Worm (Caenorhabditis elegans): ENCODE results near the gene F40G12.5.

The F40G12.5 gene

DNA sequence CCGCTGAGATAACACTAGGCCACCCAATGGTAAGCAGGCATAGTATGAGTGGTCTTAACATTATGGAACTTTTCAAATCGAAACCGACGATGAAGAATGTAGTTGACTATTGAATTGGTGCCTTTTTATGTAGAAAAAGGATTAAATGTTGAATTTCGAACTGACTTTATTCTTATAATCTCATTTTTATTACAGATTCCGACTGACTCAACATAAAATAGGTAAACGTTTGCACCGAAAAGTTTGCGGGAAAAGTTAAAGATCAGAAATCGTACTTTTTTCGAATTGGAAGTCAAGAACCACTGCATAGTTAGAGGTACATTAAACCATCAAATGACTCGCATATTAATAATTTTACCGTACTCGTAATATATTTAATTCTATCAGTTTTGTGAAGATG, 16.4 kb downstream of the F40G12.5 start, which contains the start of gene K02E11.7:
Gene K02E11.7, minus strand, starts transcription at position 101 of the 400 bp plus-strand sequence.
- TF ChIP-seq nhr-28 (tag; optimal IDR thresholded peaks at IDR 0.05), result no peak
- no peak for TF ChIP-seq nhr-237 (tag; optimal IDR thresholded peaks at IDR 0.05)
- no peak for TF ChIP-seq fkh-10 (GFP tag; optimal IDR thresholded peaks at IDR 0.05)
- no peak for TF ChIP-seq unc-39 (tag; optimal IDR thresholded peaks at IDR 0.05)
- no peak for TF ChIP-seq lin-15B (tag; optimal IDR thresholded peaks at IDR 0.05)
- no peak for TF ChIP-seq daf-12 (tag; optimal IDR thresholded peaks at IDR 0.05)
- TF ChIP-seq snpc-4 (tag; optimal IDR thresholded peaks at IDR 0.05), result no peak
- TF ChIP-seq skn-1 (tag; optimal IDR thresholded peaks at IDR 0.05), result no peak
- no peak for TF ChIP-seq nhr-77 (tag; optimal IDR thresholded peaks at IDR 0.05)
- no peak for TF ChIP-seq nfya-1 (tag; optimal IDR thresholded peaks at IDR 0.05; ENCODE audit: insufficient read depth)
- TF ChIP-seq zag-1 (tag; optimal IDR thresholded peaks at IDR 0.05), result no peak
- no peak for TF ChIP-seq jun-1 (tag; optimal IDR thresholded peaks at IDR 0.05)
- no peak for TF ChIP-seq pqm-1 (tag; optimal IDR thresholded peaks at IDR 0.05)
- no peak for TF ChIP-seq lin-39 (tag; optimal IDR thresholded peaks at IDR 0.05)
- no peak for TF ChIP-seq nhr-25 (tag; optimal IDR thresholded peaks at IDR 0.05)
- TF ChIP-seq egl-5 (tag; optimal IDR thresholded peaks at IDR 0.05), result no peak

DNA sequence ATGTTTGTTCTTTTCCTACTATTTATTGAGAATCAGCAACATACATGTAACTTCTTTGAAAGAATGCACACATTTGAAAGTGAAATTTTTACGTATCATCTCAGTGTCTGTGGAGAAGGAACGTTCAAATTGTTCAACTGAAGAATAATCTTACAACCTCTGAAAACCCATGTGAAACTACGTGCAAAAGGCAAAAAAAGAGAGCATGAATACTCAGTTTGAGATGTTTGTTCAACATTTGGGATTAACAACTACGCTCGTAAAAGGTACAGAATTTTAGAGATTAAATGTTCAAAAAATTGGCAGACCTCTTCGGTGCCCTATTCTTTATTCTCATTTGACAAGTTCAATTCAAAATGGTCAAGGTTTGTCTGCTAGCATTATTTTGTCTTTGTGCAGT, 18.6 kb downstream of the F40G12.5 start, which contains the start of gene K02E11.5:
Gene K02E11.5, plus strand, starts transcription at position 301 of the 400 bp plus-strand sequence.
- TF ChIP-seq hmg-11 (tag; optimal IDR thresholded peaks at IDR 0.05) (no peak), egl-27 (tag; optimal IDR thresholded peaks at IDR 0.05) (no peak), snpc-4 (tag; optimal IDR thresholded peaks at IDR 0.05) (no peak), nhr-67 (tag; optimal IDR thresholded peaks at IDR 0.05) (no peak), unc-39 (tag; optimal IDR thresholded peaks at IDR 0.05) (no peak), nhr-28 (tag; optimal IDR thresholded peaks at IDR 0.05) (no peak), tbx-2 (tag; optimal IDR thresholded peaks at IDR 0.05) (no peak), ceh-28 (tag; optimal IDR thresholded peaks at IDR 0.05) (no peak), ceh-16 (tag; optimal IDR thresholded peaks at IDR 0.05) (no peak), elt-2 (tag; optimal IDR thresholded peaks at IDR 0.05) (no peak), nhr-77 (tag; optimal IDR thresholded peaks at IDR 0.05) (no peak), elt-3 (tag; optimal IDR thresholded peaks at IDR 0.05) (no peak)

DNA sequence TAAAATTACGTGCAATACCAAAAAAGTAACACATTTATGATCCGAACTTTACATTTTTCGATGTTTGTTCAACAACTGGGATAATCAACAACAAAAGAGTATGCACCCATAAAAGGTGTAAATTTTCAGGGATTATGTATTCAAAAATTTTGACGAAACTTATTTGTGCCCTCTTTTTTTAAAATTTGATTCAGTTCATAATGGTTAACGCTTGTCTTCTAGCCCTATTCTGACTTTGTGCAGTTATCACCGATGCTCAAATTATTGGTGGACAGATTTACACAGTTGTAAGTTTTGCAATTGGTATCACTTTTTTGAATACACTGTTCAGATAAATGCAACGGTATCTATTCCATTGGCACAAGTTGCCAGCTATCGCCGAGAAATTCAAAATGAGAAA, 22.0 kb downstream of the F40G12.5 start, which contains the start of gene K02E11.6:
Gene K02E11.6, plus strand, starts transcription at position 149 of the 400 bp plus-strand sequence.
- no peak for TF ChIP-seq aly-2 (tag; optimal IDR thresholded peaks at IDR 0.05)
- TF ChIP-seq ztf-11 (tag; optimal IDR thresholded peaks at IDR 0.05), result no peak
- no peak for TF ChIP-seq ZK546.5 (tag; optimal IDR thresholded peaks at IDR 0.05)
- no peak for TF ChIP-seq sea-2 (GFP tag; optimal IDR thresholded peaks at IDR 0.05)
- no peak for TF ChIP-seq jun-1 (tag; optimal IDR thresholded peaks at IDR 0.05)
- TF ChIP-seq nhr-43 (tag; optimal IDR thresholded peaks at IDR 0.05; ENCODE audit: poor library complexity, severe bottlenecking), result no peak

DNA sequence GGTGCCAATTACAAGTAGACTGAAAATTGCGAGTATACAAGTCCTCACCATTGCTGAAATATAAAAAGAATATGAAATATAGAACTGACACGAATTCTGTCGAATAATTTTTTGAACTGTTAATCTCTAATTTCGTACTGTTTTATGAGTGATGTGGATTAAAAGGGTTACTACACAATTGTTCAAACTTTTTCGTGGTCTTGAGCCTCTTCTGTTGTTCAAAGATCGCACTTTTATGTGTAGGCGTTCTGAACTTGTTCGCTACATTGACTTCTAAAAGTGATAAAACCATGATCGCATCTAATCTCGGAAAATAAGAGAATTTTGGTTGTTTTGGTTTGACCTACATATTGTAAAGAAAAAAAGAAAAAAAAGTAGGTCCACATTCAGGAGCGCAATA, 22.6 kb downstream of the F40G12.5 start, which contains the start of gene K02E11.4:
Gene K02E11.4, minus strand, starts transcription at position 101 of the 400 bp plus-strand sequence.
- TF ChIP-seq fkh-10 (GFP tag; optimal IDR thresholded peaks at IDR 0.05) (no peak), nhr-25 (tag; optimal IDR thresholded peaks at IDR 0.05) (no peak), aly-2 (tag; optimal IDR thresholded peaks at IDR 0.05) (no peak), nhr-77 (tag; optimal IDR thresholded peaks at IDR 0.05) (no peak), daf-12 (tag; optimal IDR thresholded peaks at IDR 0.05) (no peak), sea-2 (GFP tag; optimal IDR thresholded peaks at IDR 0.05) (no peak), unc-39 (tag; optimal IDR thresholded peaks at IDR 0.05) (no peak), pha-4 (tag; optimal IDR thresholded peaks at IDR 0.05) (no peak), egl-27 (tag; optimal IDR thresholded peaks at IDR 0.05) (no peak), jun-1 (tag; optimal IDR thresholded peaks at IDR 0.05) (no peak), ceh-82 (tag; optimal IDR thresholded peaks at IDR 0.05) (no peak), nhr-76 (tag; optimal IDR thresholded peaks at IDR 0.05) (no peak), nhr-28 (tag; optimal IDR thresholded peaks at IDR 0.05) (no peak), ceh-28 (tag; optimal IDR thresholded peaks at IDR 0.05) (no peak), nhr-67 (tag; optimal IDR thresholded peaks at IDR 0.05) (no peak), egl-5 (tag; optimal IDR thresholded peaks at IDR 0.05) (no peak), elt-1 (tag; optimal IDR thresholded peaks at IDR 0.05) (no peak), zag-1 (tag; optimal IDR thresholded peaks at IDR 0.05) (no peak), skn-1 (tag; optimal IDR thresholded peaks at IDR 0.05) (no peak), lin-39 (tag; optimal IDR thresholded peaks at IDR 0.05) (no peak)

DNA sequence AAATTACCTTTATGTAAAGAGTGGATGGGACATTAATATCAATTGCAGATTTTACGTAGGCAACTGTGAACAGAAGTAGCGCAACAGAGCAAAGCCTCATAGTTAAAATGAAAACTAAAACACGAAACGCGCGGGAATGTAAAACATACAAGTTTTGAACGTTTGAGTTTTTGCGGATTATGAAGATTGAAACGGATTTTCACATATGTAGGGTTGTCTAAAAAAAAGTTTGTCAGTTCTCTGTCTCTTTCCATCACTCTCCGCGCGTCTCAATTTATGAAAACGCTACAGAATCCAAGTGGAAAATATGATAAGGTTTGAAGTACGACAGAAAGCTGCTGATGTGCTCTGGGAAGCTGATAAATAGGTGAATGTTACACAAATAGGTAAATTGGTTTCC, 23.9 kb downstream of the F40G12.5 start, which contains the start of gene K02E11.3:
Gene K02E11.3, minus strand, starts transcription at position 101 of the 400 bp plus-strand sequence.
- TF ChIP-seq mdl-1 (tag; optimal IDR thresholded peaks at IDR 0.05) (no peak), nfya-1 (tag; optimal IDR thresholded peaks at IDR 0.05; ENCODE audit: insufficient read depth) (no peak), pqm-1 (tag; optimal IDR thresholded peaks at IDR 0.05) (no peak), fos-1 (tag; optimal IDR thresholded peaks at IDR 0.05) (no peak), pha-4 (tag; optimal IDR thresholded peaks at IDR 0.05) (no peak), lin-15B (tag; optimal IDR thresholded peaks at IDR 0.05) (no peak), jun-1 (tag; optimal IDR thresholded peaks at IDR 0.05) (no peak), fkh-10 (GFP tag; optimal IDR thresholded peaks at IDR 0.05) (no peak), nhr-28 (tag; optimal IDR thresholded peaks at IDR 0.05) (no peak)
